Fruit fly (Drosophila melanogaster) whole organism, adult: ENCODE data around the gene SkpD.

ENCODE experiments used
- CG12768 ChIP-seq: fragments of 200-800 bp; sonication (Bioruptor generic); optimal IDR thresholded peaks from 2 replicates; lab custom pipeline; 2017; ENCODE audit warnings: missing biosample characterization, missing genetic modification characterization, mild to moderate bottlenecking, moderate library complexity, missing genetic modification reagents
- CG33017 ChIP-seq: fragments of 200-800 bp; sonication (Bioruptor generic); optimal IDR thresholded peaks from 2 replicates; lab custom pipeline; 2018; ENCODE audit warnings: missing biosample characterization, mild to moderate bottlenecking, missing genetic modification characterization, moderate library complexity
- Hr96 ChIP-seq: fragments of 200-800 bp; sonication (Bioruptor generic); optimal IDR thresholded peaks from 2 replicates; lab custom pipeline; 2016; ENCODE audit warnings: missing biosample characterization, missing genetic modification characterization
- bab1 ChIP-seq: fragments of 200-800 bp; sonication (Bioruptor generic); optimal IDR thresholded peaks from 3 replicates; lab custom pipeline; 2019; ENCODE audit warnings: missing biosample characterization, mild to moderate bottlenecking, missing genetic modification characterization, moderate library complexity
- cic ChIP-seq: fragments of 200-800 bp; sonication (Bioruptor generic); optimal IDR thresholded peaks from 2 replicates; lab custom pipeline; 2017; ENCODE audit warnings: missing biosample characterization, mild to moderate bottlenecking, missing genetic modification characterization, moderate library complexity
- kay ChIP-seq: fragments of 200-800 bp; sonication (Bioruptor generic); peaks from one replicate; lab custom pipeline; 2016; ENCODE audit warnings: missing biosample characterization, missing genetic modification characterization, borderline replicate concordance
- toe ChIP-seq: fragments of 200-800 bp; sonication (Bioruptor generic); optimal IDR thresholded peaks from 2 replicates; lab custom pipeline; 2016; ENCODE audit warnings: missing biosample characterization, missing genetic modification characterization

DNA sequence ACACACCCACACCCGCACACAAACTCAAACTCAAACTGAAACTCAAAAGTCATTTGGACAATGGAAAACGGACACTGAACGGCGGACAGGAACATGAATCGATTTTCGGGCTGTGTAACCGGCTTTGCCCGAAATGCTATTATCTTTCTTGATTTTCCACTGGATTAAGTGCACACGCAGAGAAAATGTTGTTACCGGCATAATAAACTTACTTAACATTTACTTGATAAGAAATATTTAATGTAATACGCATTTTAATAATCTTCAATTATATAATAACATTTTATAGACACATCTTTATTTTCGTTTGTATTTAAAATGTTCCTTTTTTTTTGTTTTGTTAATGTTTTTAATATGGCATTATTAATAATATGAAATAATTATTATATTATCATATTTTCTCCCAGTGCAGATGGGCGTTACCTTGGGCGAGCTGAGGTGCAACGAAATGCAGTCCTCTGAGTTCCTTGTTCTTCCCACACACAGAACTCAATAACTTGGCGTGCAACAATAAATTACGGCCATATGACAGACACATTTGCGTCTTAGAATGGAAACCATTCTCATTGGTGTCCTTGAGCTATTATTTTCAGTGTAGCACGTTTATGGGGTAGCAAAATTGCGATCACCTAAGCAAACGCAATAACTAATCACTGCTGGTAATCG, 47.6 kb upstream of the SkpD start, which contains the start of gene CG12702:
- TF ChIP-seq bab1 (GFP tag; lab: Kevin White, UChicago) (no peak), Hr96 (no peak), toe (GFP tag; lab: Kevin White, UChicago) (no peak), CG33017 (tag; lab: Kevin White, UChicago) (no peak), CG12768 (GFP tag; lab: Kevin White, UChicago) (no peak), kay (GFP tag; lab: Kevin White, UChicago) (no peak), cic (GFP tag; lab: Kevin White, UChicago) (no peak)
